Worm (Caenorhabditis elegans): ENCODE measurements around the gene T20B12.3.

ce11 chrIII:7367012-7367760 lies 14.7 kb upstream of the T20B12.3 start, which contains the start of the genes T20B12.5 and T20B12.4:
- TF ChIP-seq ceh-82 (tag; optimal IDR thresholded peaks at IDR 0.05) (no peak), elt-1 (tag; optimal IDR thresholded peaks at IDR 0.05) (no peak), jun-1 (tag; optimal IDR thresholded peaks at IDR 0.05) (no peak), nhr-12 (tag; optimal IDR thresholded peaks at IDR 0.05) (no peak), ztf-4 (tag; optimal IDR thresholded peaks at IDR 0.05) (no peak), nhr-28 (tag; optimal IDR thresholded peaks at IDR 0.05) (no peak), egl-27 (tag; optimal IDR thresholded peaks at IDR 0.05) (no peak), ztf-11 (tag; optimal IDR thresholded peaks at IDR 0.05) (no peak), lin-15B (tag; optimal IDR thresholded peaks at IDR 0.05) (no peak), ceh-16 (tag; optimal IDR thresholded peaks at IDR 0.05) (no peak), nhr-237 (tag; optimal IDR thresholded peaks at IDR 0.05) (no peak)
